Worm (Caenorhabditis elegans) whole organism, midembryonic: Measurements from ENCODE around the gene cdr-7.
A peak's percentile ranks its signal among the peaks of the same experiment; 100 is the strongest.

ENCODE experiments used
- T22C8.4 ChIP-seq: fragments of 200-800 bp; sonication (Bioruptor generic); IDR thresholded peaks from 2 replicates; pipeline ENCODE4 v1.3.6; 2022; ENCODE audit warnings: missing genetic modification characterization, missing compliant biosample characterization
- cog-1 ChIP-seq: sonication (generic microtip); optimal IDR thresholded peaks from 2 replicates; lab custom pipeline; 2016; ENCODE audit warnings: missing genetic modification characterization, missing compliant biosample characterization
- flt-1 ChIP-seq: fragments of 200-800 bp; sonication (Bioruptor generic); IDR thresholded peaks from 2 replicates; pipeline ENCODE4 v1.3.6; 2022; ENCODE audit warnings: missing genetic modification characterization, missing compliant biosample characterization
- klf-2 ChIP-seq: fragments of 200-800 bp; sonication (Bioruptor generic); conservative IDR thresholded peaks from 2 replicates; pipeline ENCODE4 v1.3.6; 2022; ENCODE audit warnings: missing genetic modification reagents, missing genetic modification characterization, missing compliant biosample characterization
- med-1 ChIP-seq: sonication (generic microtip); optimal IDR thresholded peaks from 2 replicates; lab custom pipeline; 2017; ENCODE audit warnings: missing genetic modification characterization, mild to moderate bottlenecking, missing compliant biosample characterization, antibody characterized with exemption, missing genetic modification reagents; ENCODE audit not compliant: insufficient read depth
- ref-1 ChIP-seq: fragments of 200-800 bp; sonication (Bioruptor generic); conservative IDR thresholded peaks from 2 replicates; pipeline ENCODE4 v1.3.6; 2022; ENCODE audit warnings: missing genetic modification reagents, missing genetic modification characterization, missing compliant biosample characterization
- tab-1 ChIP-seq: fragments of 200-800 bp; sonication (Bioruptor generic); IDR thresholded peaks from 2 replicates; pipeline ENCODE4 v1.3.6; 2022; ENCODE audit warnings: missing genetic modification characterization, missing compliant biosample characterization
- ztf-23 ChIP-seq: fragments of 200-800 bp; sonication (Bioruptor generic); IDR thresholded peaks from 2 replicates; pipeline ENCODE4 v1.3.6; 2022; ENCODE audit warnings: missing genetic modification reagents, missing genetic modification characterization, missing compliant biosample characterization
- ztf-29 ChIP-seq: fragments of 200-800 bp; sonication (Bioruptor generic); IDR thresholded peaks from 2 replicates; pipeline ENCODE4 v1.3.6; 2022; ENCODE audit warnings: missing genetic modification reagents, missing genetic modification characterization, missing compliant biosample characterization

The cdr-7 gene

DNA sequence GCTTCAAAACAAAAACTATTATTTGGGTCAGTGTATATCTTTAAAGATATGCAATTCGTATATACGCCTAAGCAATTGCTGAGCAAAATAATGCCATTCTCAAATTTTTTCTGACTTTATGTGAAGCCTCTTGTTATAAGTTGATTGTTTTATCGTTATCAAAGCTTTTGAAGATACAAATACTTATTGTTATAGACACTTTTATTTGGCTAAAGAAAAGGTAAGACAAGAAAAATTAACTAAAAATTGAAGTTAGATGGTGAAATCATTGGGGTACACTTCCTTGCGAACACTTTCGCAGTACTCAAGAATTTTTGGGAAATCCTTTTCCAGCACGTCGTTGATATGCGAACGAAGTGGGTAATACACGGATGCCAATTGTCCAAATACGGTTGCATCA, 408 bp upstream of the cdr-7 start:
- TF ChIP-seq ref-1 (GFP tag; lab: Robert Waterston, UW): no peak
- no peak for TF ChIP-seq cog-1 (tag; lab: Kevin White, UChicago)

ce11 chrV:12410416-12411001, 1.4 kb downstream of the cdr-7 start, which contains the start of gene hrg-2:
Gene hrg-2, minus strand, starts transcription at chrV:12410513.
- TF ChIP-seq ztf-23 (GFP tag; lab: Robert Waterston, UW): no peak
- no peak for TF ChIP-seq flt-1 (GFP tag; lab: Robert Waterston, UW)
- TF ChIP-seq klf-2 (GFP tag; lab: Robert Waterston, UW): no peak
- no peak for TF ChIP-seq T22C8.4 (GFP tag; lab: Robert Waterston, UW)
- no peak for TF ChIP-seq ref-1 (GFP tag; lab: Robert Waterston, UW)
- no peak for TF ChIP-seq med-1
- no peak for TF ChIP-seq ztf-29
- TF ChIP-seq tab-1 (GFP tag; lab: Robert Waterston, UW): no peak

DNA sequence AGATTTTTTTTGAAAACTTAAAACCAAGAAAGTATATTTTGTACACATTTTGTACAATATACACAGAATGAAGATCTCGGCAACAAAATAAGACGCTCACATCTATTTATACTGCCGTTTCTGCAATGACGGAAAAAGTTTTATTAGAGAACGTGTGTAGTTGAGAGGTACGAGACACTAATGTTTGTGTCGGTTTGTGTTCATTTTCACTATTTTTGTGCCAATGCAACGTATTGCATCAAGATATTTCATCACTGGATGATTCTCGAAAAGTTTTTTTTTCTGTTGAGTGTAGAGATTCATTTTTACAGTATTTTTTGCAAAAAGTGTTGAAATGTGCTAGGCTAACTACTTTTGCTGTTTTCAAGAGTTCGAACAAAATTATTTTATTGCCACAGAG, 2.9 kb downstream of the cdr-7 start:
- TF ChIP-seq T22C8.4 (GFP tag; lab: Robert Waterston, UW) (no peak), ztf-23 (GFP tag; lab: Robert Waterston, UW) (no peak), cog-1 (tag; lab: Kevin White, UChicago) (no peak), flt-1 (GFP tag; lab: Robert Waterston, UW) (no peak), ztf-29 (no peak), med-1 (no peak)

DNA sequence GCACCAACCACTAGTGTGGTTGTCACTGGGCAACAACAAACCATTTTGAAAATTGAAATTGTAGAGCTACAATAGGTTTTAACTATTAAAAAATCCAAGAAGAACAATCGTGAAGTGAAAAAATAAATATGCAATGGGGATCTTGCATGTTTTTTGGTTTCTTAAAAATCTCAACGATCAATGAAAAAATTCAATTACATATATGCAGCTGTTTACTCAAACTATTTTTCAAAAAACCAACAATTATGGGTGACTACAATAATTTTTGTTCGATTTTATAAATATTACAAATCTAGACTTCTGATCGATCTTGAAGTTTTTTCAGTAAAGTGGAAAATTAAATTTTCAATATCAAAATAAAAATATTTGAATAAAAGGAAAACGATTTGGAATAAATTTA, 3.4 kb downstream of the cdr-7 start, which contains the start of gene cdr-4:
Gene cdr-4 (minus strand): TSS at position 101 of the 400 bp plus-strand sequence.
- no peak for TF ChIP-seq ref-1 (GFP tag; lab: Robert Waterston, UW)
- TF ChIP-seq flt-1 (GFP tag; lab: Robert Waterston, UW): no peak
- TF ChIP-seq ztf-29: no peak
- TF ChIP-seq ztf-23 (GFP tag; lab: Robert Waterston, UW): no peak
- TF ChIP-seq tab-1 (GFP tag; lab: Robert Waterston, UW): no peak
- TF ChIP-seq T22C8.4 (GFP tag; lab: Robert Waterston, UW): no peak
- TF ChIP-seq med-1: no peak

DNA sequence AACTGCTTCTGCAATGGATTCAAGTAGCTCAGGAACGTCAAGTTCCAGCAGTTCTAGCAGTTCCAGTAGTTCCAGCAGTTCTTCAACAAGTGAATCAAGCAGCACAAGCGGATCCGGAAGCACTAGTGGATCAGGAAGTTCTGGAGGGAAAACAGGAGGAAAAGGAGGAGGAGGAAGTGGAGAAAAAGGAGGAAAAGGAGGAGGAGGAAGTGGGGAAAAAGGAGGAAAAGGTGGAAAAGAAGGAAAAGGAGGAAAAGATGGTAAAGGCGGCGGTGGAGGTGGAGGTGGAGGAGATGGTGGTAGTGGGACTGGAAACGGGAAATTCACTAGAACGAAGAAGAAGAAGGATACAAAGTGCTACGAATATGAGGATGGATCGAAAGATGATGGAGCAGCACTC, 5.4 kb downstream of the cdr-7 start:
- TF ChIP-seq klf-2 (GFP tag; lab: Robert Waterston, UW): 0 out of 2 replicates have a peak, but pooled peaks have one; percentile 14
- no peak for TF ChIP-seq T22C8.4 (GFP tag; lab: Robert Waterston, UW)

DNA sequence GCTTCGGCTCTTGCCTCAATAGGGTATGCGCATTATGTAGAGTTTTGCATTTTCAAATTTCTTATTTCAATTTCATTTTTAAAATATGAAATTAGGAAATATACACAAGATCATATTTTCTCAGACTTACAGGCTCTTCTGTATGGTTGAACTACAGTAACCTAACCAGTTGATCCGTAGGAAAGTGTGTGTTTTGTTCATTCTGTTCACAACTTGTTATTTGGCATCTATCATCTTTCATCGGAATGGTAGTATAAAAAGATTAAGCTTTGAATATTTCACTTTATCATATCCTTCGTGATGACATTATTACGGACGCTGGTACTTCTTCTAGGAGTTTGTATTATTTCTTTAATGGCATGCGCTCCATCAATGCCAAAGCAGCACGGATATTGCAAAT, 6.0 kb downstream of the cdr-7 start, which contains the start of gene K01D12.10:
Gene K01D12.10 (plus strand): TSS at position 301 of the 400 bp plus-strand sequence.
- TF ChIP-seq flt-1 (GFP tag; lab: Robert Waterston, UW) (no peak), cog-1 (tag; lab: Kevin White, UChicago) (no peak), tab-1 (GFP tag; lab: Robert Waterston, UW) (no peak), ztf-29 (no peak), ztf-23 (GFP tag; lab: Robert Waterston, UW) (no peak), ref-1 (GFP tag; lab: Robert Waterston, UW) (no peak), T22C8.4 (GFP tag; lab: Robert Waterston, UW) (no peak), med-1 (no peak), klf-2 (GFP tag; lab: Robert Waterston, UW) (no peak)

ce11 chrV:12404544-12404943, 7.4 kb downstream of the cdr-7 start, which contains the start of gene K01D12.9:
Gene K01D12.9, minus strand, starts transcription at chrV:12404644.
- TF ChIP-seq ztf-23 (GFP tag; lab: Robert Waterston, UW) (no peak), ztf-29 (no peak), klf-2 (GFP tag; lab: Robert Waterston, UW) (no peak), tab-1 (GFP tag; lab: Robert Waterston, UW) (no peak), T22C8.4 (GFP tag; lab: Robert Waterston, UW) (no peak), cog-1 (tag; lab: Kevin White, UChicago) (no peak), flt-1 (GFP tag; lab: Robert Waterston, UW) (no peak), med-1 (no peak), ref-1 (GFP tag; lab: Robert Waterston, UW) (no peak)

DNA sequence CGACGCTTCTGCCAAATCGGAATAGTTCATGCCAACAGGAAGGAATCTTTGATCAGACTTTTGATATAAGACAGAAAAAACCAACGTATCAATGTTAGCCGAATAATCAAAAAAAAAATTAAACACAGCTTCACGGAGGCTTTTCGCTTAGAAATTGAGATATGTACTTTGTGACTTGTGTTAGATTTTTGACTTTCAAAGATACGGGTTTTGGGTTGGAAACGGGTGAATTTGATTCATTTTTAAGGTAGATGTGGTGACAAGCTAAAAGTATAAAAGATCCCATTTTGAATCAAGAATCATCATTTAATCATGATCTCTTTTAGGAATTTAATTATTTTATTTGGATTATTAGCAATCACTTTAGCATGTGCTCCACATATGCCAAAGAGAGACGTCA, 9.6 kb downstream of the cdr-7 start, which contains the start of gene K01D12.8:
Gene K01D12.8 (plus strand): TSS at position 301 of the 400 bp plus-strand sequence.
- TF ChIP-seq med-1 (no peak), ztf-29 (no peak), flt-1 (GFP tag; lab: Robert Waterston, UW) (no peak), ref-1 (GFP tag; lab: Robert Waterston, UW) (no peak), tab-1 (GFP tag; lab: Robert Waterston, UW) (no peak), klf-2 (GFP tag; lab: Robert Waterston, UW) (no peak), ztf-23 (GFP tag; lab: Robert Waterston, UW) (no peak), cog-1 (tag; lab: Kevin White, UChicago) (no peak), T22C8.4 (GFP tag; lab: Robert Waterston, UW) (no peak)

DNA sequence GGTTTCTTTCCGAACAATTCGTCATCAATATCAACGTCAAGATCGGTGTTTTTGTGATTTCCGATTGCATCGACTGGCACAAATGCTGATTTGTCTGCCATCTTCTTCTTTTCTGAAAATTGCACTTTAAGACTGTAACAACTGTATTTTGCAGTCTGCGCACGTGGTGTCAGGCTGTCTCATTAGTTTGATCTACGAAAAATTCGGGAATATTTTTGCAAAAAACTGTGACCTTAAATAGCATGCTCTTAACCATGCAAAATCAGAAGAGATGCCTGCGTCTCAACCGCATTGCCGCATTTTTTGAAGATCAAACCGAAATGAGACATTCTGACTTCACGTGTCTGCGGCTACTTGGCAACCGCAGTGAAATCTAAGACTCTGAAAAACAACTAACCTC, 10.5 kb downstream of the cdr-7 start, which contains the start of gene K01D12.7:
Gene K01D12.7 (minus strand): TSS at position 101 of the 400 bp plus-strand sequence.
- TF ChIP-seq T22C8.4 (GFP tag; lab: Robert Waterston, UW) (no peak), ref-1 (GFP tag; lab: Robert Waterston, UW) (no peak), cog-1 (tag; lab: Kevin White, UChicago) (no peak), flt-1 (GFP tag; lab: Robert Waterston, UW) (no peak), klf-2 (GFP tag; lab: Robert Waterston, UW) (no peak), ztf-29 (no peak), tab-1 (GFP tag; lab: Robert Waterston, UW) (no peak), ztf-23 (GFP tag; lab: Robert Waterston, UW) (no peak), med-1 (no peak)

ce11 chrV:12400677-12401236, 11.2 kb downstream of the cdr-7 start, which contains the start of the genes K01D12.20 and miga-1:
Gene K01D12.20, minus strand, starts transcription at chrV:12400814.
Gene miga-1, minus strand, starts transcription at chrV:12400859.
- TF ChIP-seq klf-2 (GFP tag; lab: Robert Waterston, UW): no peak
- no peak for TF ChIP-seq ref-1 (GFP tag; lab: Robert Waterston, UW)
- TF ChIP-seq cog-1 (tag; lab: Kevin White, UChicago): no peak
- no peak for TF ChIP-seq tab-1 (GFP tag; lab: Robert Waterston, UW)
- TF ChIP-seq T22C8.4 (GFP tag; lab: Robert Waterston, UW): no peak
- no peak for TF ChIP-seq ztf-23 (GFP tag; lab: Robert Waterston, UW)
- TF ChIP-seq ztf-29: no peak
- TF ChIP-seq med-1: no peak
- TF ChIP-seq flt-1 (GFP tag; lab: Robert Waterston, UW): no peak
